Worm (Caenorhabditis elegans) whole organism, early embryonic: ENCODE measurements around the gene T21B10.3.

Experiments
- aly-1 ChIP-seq: sonication (generic microtip); optimal IDR thresholded peaks from 2 replicates; lab custom pipeline; 2016; ENCODE audit warnings: missing genetic modification characterization, missing compliant biosample characterization
- ama-1 ChIP-seq: fragments of 150-350 bp; optimal IDR thresholded peaks from 2 replicates; lab custom pipeline; 2014
- ets-7 ChIP-seq: sonication (generic microtip); optimal IDR thresholded peaks from 2 replicates; lab custom pipeline; 2016; ENCODE audit warnings: missing genotype, missing genetic modification characterization, missing compliant biosample characterization
- flt-1 ChIP-seq: fragments of 200-800 bp; sonication (Bioruptor generic); IDR thresholded peaks from 2 replicates; pipeline ENCODE4 v1.3.6; 2022; ENCODE audit warnings: missing genetic modification characterization, missing compliant biosample characterization
- hmg-4 ChIP-seq: fragments of 200-800 bp; sonication (Bioruptor generic); optimal IDR thresholded peaks from 2 replicates; lab custom pipeline; 2018; ENCODE audit warnings: mild to moderate bottlenecking, missing genetic modification characterization, missing compliant biosample characterization
- tbx-37 ChIP-seq: fragments of 200-800 bp; sonication (Bioruptor generic); conservative IDR thresholded peaks from 2 replicates; pipeline ENCODE4 v1.3.6; 2022; ENCODE audit warnings: missing genetic modification reagents, missing genetic modification characterization, missing compliant biosample characterization
- tra-4 ChIP-seq: sonication (generic microtip); optimal IDR thresholded peaks from 2 replicates; lab custom pipeline; 2017; ENCODE audit warnings: missing genetic modification characterization, missing compliant biosample characterization

DNA sequence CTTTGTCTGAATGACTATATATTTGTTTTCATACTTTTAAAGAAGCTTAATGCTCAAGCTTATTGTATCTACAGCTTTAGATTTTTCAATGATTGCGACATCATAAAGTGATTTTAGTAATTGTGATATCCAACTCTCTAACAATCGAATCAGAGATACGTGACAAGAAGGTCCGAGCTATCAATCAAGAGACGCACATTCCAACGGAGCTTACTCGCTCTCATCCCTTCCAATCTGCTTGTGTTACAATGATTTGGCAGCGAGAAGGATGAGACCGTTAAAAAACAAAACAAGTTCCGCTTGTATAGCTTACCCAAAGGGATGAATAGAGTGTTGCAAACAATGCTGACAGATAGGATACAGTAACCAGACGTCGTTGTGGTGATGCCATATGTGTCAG is 27.3 kb downstream of the T21B10.3 start:
- TF ChIP-seq ama-1 (lab: Kevin White, UChicago) (no peak), tra-4 (tag; lab: Kevin White, UChicago) (no peak), tbx-37 (GFP tag; lab: Robert Waterston, UW) (no peak), ets-7 (tag; lab: Kevin White, UChicago) (no peak), hmg-4 (GFP tag; lab: Kevin White, UChicago) (no peak), aly-1 (tag; lab: Kevin White, UChicago) (no peak), flt-1 (GFP tag; lab: Robert Waterston, UW) (no peak)
